Fruit fly (Drosophila melanogaster) whole organism, embryonic: Measurements from ENCODE around the gene CG43051.

Source experiments
- Abd-B ChIP-seq: fragments of 200-800 bp; sonication (Bioruptor generic); optimal IDR thresholded peaks from 2 replicates; lab custom pipeline; 2018; ENCODE audit warnings: missing biosample characterization, mild to moderate bottlenecking, missing genetic modification characterization, moderate library complexity
- Bteb2 ChIP-seq: fragments of 200-800 bp; sonication (Bioruptor generic); optimal IDR thresholded peaks from 2 replicates; lab custom pipeline; 2016; ENCODE audit warnings: missing biosample characterization, missing genetic modification characterization
- CG10959 ChIP-seq: fragments of 200-800 bp; sonication (Bioruptor generic); IDR thresholded peaks from 2 replicates; pipeline ENCODE4 v1.3.6; 2022; ENCODE audit warnings: missing biosample characterization, missing genetic modification characterization
- CG10979 ChIP-seq: fragments of 200-800 bp; sonication (Bioruptor generic); optimal IDR thresholded peaks from 2 replicates; lab custom pipeline; 2018; ENCODE audit warnings: missing biosample characterization, mild to moderate bottlenecking, missing genetic modification characterization, moderate library complexity
- CG11456 ChIP-seq: fragments of 200-800 bp; sonication (Bioruptor generic); IDR thresholded peaks from 3 replicates; pipeline ENCODE4 v1.3.6; 2022; ENCODE audit warnings: missing biosample characterization, missing genetic modification characterization
- CG12391 ChIP-seq: fragments of 200-800 bp; sonication (Bioruptor generic); optimal IDR thresholded peaks from 3 replicates; lab custom pipeline; 2018; ENCODE audit warnings: missing biosample characterization, mild to moderate bottlenecking, missing genetic modification characterization, moderate library complexity
- CG12744 ChIP-seq: fragments of 200-800 bp; sonication (Bioruptor generic); optimal IDR thresholded peaks from 2 replicates; lab custom pipeline; 2016; ENCODE audit warnings: missing biosample characterization, missing genetic modification characterization
- CG13287 ChIP-seq: fragments of 200-800 bp; sonication (Bioruptor generic); IDR thresholded peaks from 2 replicates; pipeline ENCODE4 v1.3.6; 2022; ENCODE audit warnings: missing biosample characterization, missing genetic modification characterization; ENCODE audit not compliant: partially characterized antibody
- CG15073 ChIP-seq: fragments of 200-800 bp; sonication (Bioruptor generic); optimal IDR thresholded peaks from 2 replicates; lab custom pipeline; 2016; ENCODE audit warnings: missing biosample characterization, missing genetic modification characterization
- CG16863 ChIP-seq: fragments of 200-800 bp; sonication (Bioruptor generic); optimal IDR thresholded peaks from 3 replicates; lab custom pipeline; 2016; ENCODE audit warnings: missing biosample characterization, missing genetic modification characterization
- CG18764 ChIP-seq: fragments of 200-800 bp; sonication (Bioruptor generic); optimal IDR thresholded peaks from 3 replicates; lab custom pipeline; 2016; ENCODE audit warnings: missing biosample characterization, missing genetic modification characterization
- CG2116 ChIP-seq: fragments of 200-800 bp; sonication (Bioruptor generic); optimal IDR thresholded peaks from 3 replicates; lab custom pipeline; 2018; ENCODE audit warnings: missing biosample characterization, mild to moderate bottlenecking, missing genetic modification characterization
- CG3163 ChIP-seq: fragments of 200-800 bp; sonication (Bioruptor generic); optimal IDR thresholded peaks from 3 replicates; lab custom pipeline; 2016; ENCODE audit warnings: missing biosample characterization, missing genetic modification characterization
- CG3407 ChIP-seq: fragments of 200-800 bp; sonication (Bioruptor generic); optimal IDR thresholded peaks from 2 replicates; lab custom pipeline; 2018; ENCODE audit warnings: missing biosample characterization, mild to moderate bottlenecking, missing genetic modification characterization
- CG34422 ChIP-seq: fragments of 200-800 bp; sonication (Bioruptor generic); IDR thresholded peaks from 3 replicates; pipeline ENCODE4 v1.3.6; 2022; ENCODE audit warnings: missing biosample characterization, missing genetic modification characterization
- CG4424 ChIP-seq: fragments of 200-800 bp; sonication (Bioruptor generic); optimal IDR thresholded peaks from 3 replicates; lab custom pipeline; 2016; ENCODE audit warnings: missing biosample characterization, missing genetic modification characterization
- CG6654 ChIP-seq: fragments of 200-800 bp; sonication (Bioruptor generic); optimal IDR thresholded peaks from 2 replicates; lab custom pipeline; 2017; ENCODE audit warnings: missing biosample characterization, mild to moderate bottlenecking, missing genetic modification characterization
- CG7963 ChIP-seq: fragments of 200-800 bp; sonication (Bioruptor generic); IDR thresholded peaks from 3 replicates; pipeline ENCODE4 v1.3.6; 2022; ENCODE audit warnings: missing biosample characterization, missing genetic modification characterization; ENCODE audit not compliant: partially characterized antibody
- CG9817 ChIP-seq: fragments of 200-800 bp; sonication (Bioruptor generic); optimal IDR thresholded peaks from 2 replicates; lab custom pipeline; 2018; ENCODE audit warnings: missing biosample characterization, mild to moderate bottlenecking, missing genetic modification characterization, moderate library complexity
- CkIIα-i1 ChIP-seq: fragments of 200-800 bp; sonication (Bioruptor generic); IDR thresholded peaks from 2 replicates; pipeline ENCODE4 v1.3.6; 2022; ENCODE audit warnings: missing biosample characterization, missing genetic modification characterization
- CoRest ChIP-seq: fragments of 200-800 bp; sonication (Bioruptor generic); optimal IDR thresholded peaks from 3 replicates; lab custom pipeline; 2018; ENCODE audit warnings: missing biosample characterization, mild to moderate bottlenecking, missing genetic modification characterization, moderate library complexity
- Dip3 ChIP-seq: fragments of 200-800 bp; sonication (Bioruptor generic); optimal IDR thresholded peaks from 3 replicates; lab custom pipeline; 2016; ENCODE audit warnings: missing biosample characterization, missing genetic modification characterization
- Doc2 ChIP-seq: fragments of 200-800 bp; sonication (Bioruptor generic); IDR thresholded peaks from 2 replicates; pipeline ENCODE4 v1.3.6; 2022; ENCODE audit warnings: missing biosample characterization, missing genetic modification characterization
- Drgx ChIP-seq: fragments of 200-800 bp; sonication (Bioruptor generic); IDR thresholded peaks from 2 replicates; pipeline ENCODE4 v1.3.6; 2022; ENCODE audit warnings: missing biosample characterization, missing genetic modification characterization
- E2f2 ChIP-seq: fragments of 200-800 bp; sonication (Bioruptor generic); IDR thresholded peaks from 2 replicates; pipeline ENCODE4 v1.3.6; 2022; ENCODE audit warnings: missing biosample characterization, missing genetic modification characterization
- Eip74EF ChIP-seq, 2 experiments: fragments of 200-800 bp in 1 of 2; fragments of >200 bp in 1 of 2; sonication (Bioruptor generic) in 1 of 2; optimal IDR thresholded peaks; 2 replicates each; lab custom pipeline; 2017 to 2019; ENCODE audit warnings: missing biosample characterization in 2 of 2, missing genetic modification characterization in 2 of 2, mild to moderate bottlenecking in 1 of 2, moderate library complexity in 1 of 2
- Ets97D ChIP-seq: fragments of 200-800 bp; sonication (Bioruptor generic); optimal IDR thresholded peaks from 3 replicates; lab custom pipeline; 2016; ENCODE audit warnings: missing biosample characterization, missing genetic modification characterization
- Meics ChIP-seq: fragments of 200-800 bp; sonication (Bioruptor generic); optimal IDR thresholded peaks from 2 replicates; lab custom pipeline; 2017; ENCODE audit warnings: missing biosample characterization, mild to moderate bottlenecking, missing genetic modification characterization
- Myb ChIP-seq: fragments of 200-800 bp; sonication (Bioruptor generic); optimal IDR thresholded peaks from 2 replicates; lab custom pipeline; 2016; ENCODE audit warnings: missing biosample characterization, missing genetic modification characterization
- Ssrp ChIP-seq: fragments of 200-800 bp; sonication (Bioruptor generic); optimal IDR thresholded peaks from 2 replicates; lab custom pipeline; 2018; ENCODE audit warnings: missing biosample characterization, mild to moderate bottlenecking, missing genetic modification characterization, moderate library complexity
- Xbp1 ChIP-seq: fragments of 200-800 bp; sonication (Bioruptor generic); optimal IDR thresholded peaks from 3 replicates; lab custom pipeline; 2016; ENCODE audit warnings: missing biosample characterization, mild to moderate bottlenecking, missing genetic modification characterization
- amos ChIP-seq: fragments of 200-800 bp; sonication (Bioruptor generic); IDR thresholded peaks from 2 replicates; pipeline ENCODE4 v1.3.6; 2022; ENCODE audit warnings: missing biosample characterization, missing genetic modification characterization; ENCODE audit not compliant: partially characterized antibody
- ash1 ChIP-seq: fragments of 200-800 bp; sonication (Bioruptor generic); optimal IDR thresholded peaks from 2 replicates; lab custom pipeline; 2018; ENCODE audit warnings: missing biosample characterization, mild to moderate bottlenecking, missing genetic modification characterization
- bigmax ChIP-seq: fragments of 200-800 bp; sonication (Bioruptor generic); optimal IDR thresholded peaks from 2 replicates; lab custom pipeline; 2018; ENCODE audit warnings: missing biosample characterization, mild to moderate bottlenecking, missing genetic modification characterization
- bowl ChIP-seq: fragments of 200-800 bp; sonication (Bioruptor generic); IDR thresholded peaks from 2 replicates; pipeline ENCODE4 v1.3.6; 2022; ENCODE audit warnings: missing biosample characterization, missing genetic modification characterization
- btn ChIP-seq: fragments of 200-800 bp; sonication (Bioruptor generic); optimal IDR thresholded peaks from 2 replicates; lab custom pipeline; 2016; ENCODE audit warnings: missing biosample characterization, missing genetic modification characterization
- cato ChIP-seq: fragments of 200-800 bp; sonication (Bioruptor generic); optimal IDR thresholded peaks from 2 replicates; lab custom pipeline; 2016; ENCODE audit warnings: missing biosample characterization, missing genetic modification characterization, borderline replicate concordance
- ci ChIP-seq: fragments of 200-800 bp; sonication (Bioruptor generic); IDR thresholded peaks from 3 replicates; pipeline ENCODE4 v1.3.6; 2022; ENCODE audit warnings: missing biosample characterization, missing genetic modification characterization
- da ChIP-seq: fragments of 200-800 bp; sonication (Bioruptor generic); optimal IDR thresholded peaks from 2 replicates; lab custom pipeline; 2016; ENCODE audit warnings: missing biosample characterization, missing genetic modification characterization
- eve ChIP-seq, 2 experiments: fragments of >200 bp; optimal IDR thresholded peaks; 2 replicates each; lab custom pipeline; 2017; ENCODE audit warnings: missing biosample characterization in 2 of 2, missing genetic modification characterization in 2 of 2
- fu2 ChIP-seq: fragments of 200-800 bp; sonication (Bioruptor generic); optimal IDR thresholded peaks from 2 replicates; lab custom pipeline; 2016; ENCODE audit warnings: missing biosample characterization, missing genetic modification characterization
- grn ChIP-seq: fragments of 200-800 bp; sonication (Bioruptor generic); optimal IDR thresholded peaks from 3 replicates; lab custom pipeline; 2017; ENCODE audit warnings: missing biosample characterization, missing genetic modification characterization
- gro ChIP-seq: fragments of 200-800 bp; sonication (Bioruptor generic); optimal IDR thresholded peaks from 2 replicates; lab custom pipeline; 2016; ENCODE audit warnings: missing biosample characterization, missing genetic modification characterization
- gsb-n ChIP-seq: fragments of 200-800 bp; sonication (Bioruptor generic); optimal IDR thresholded peaks from 3 replicates; lab custom pipeline; 2018; ENCODE audit warnings: missing biosample characterization, mild to moderate bottlenecking, missing genetic modification characterization
- gt ChIP-seq: fragments of 200-800 bp; sonication (Bioruptor generic); IDR thresholded peaks from 2 replicates; pipeline ENCODE4 v1.3.6; 2022; ENCODE audit warnings: missing biosample characterization, missing genetic modification characterization
- onecut ChIP-seq: fragments of 200-800 bp; sonication (Bioruptor generic); IDR thresholded peaks from 2 replicates; pipeline ENCODE4 v1.3.6; 2022; ENCODE audit warnings: missing biosample characterization, missing genetic modification characterization
- pho ChIP-seq: fragments of 200-800 bp; sonication (Bioruptor generic); optimal IDR thresholded peaks from 2 replicates; lab custom pipeline; 2016; ENCODE audit warnings: missing biosample characterization, missing genetic modification characterization
- slbo ChIP-seq: fragments of 200-800 bp; sonication (Bioruptor generic); IDR thresholded peaks from 2 replicates; pipeline ENCODE4 v1.3.6; 2022; ENCODE audit warnings: missing biosample characterization, missing genetic modification characterization
- slp2 ChIP-seq: fragments of 200-800 bp; sonication (Bioruptor generic); optimal IDR thresholded peaks from 2 replicates; lab custom pipeline; 2016; ENCODE audit warnings: missing biosample characterization, missing genetic modification characterization
- sna ChIP-seq: fragments of 200-800 bp; sonication (Bioruptor generic); IDR thresholded peaks from 2 replicates; pipeline ENCODE4 v1.3.6; 2022; ENCODE audit warnings: missing biosample characterization, missing genetic modification characterization; ENCODE audit not compliant: partially characterized antibody
- vfl ChIP-seq: fragments of 200-800 bp; sonication (Bioruptor generic); optimal IDR thresholded peaks from 2 replicates; lab custom pipeline; 2016; ENCODE audit warnings: missing biosample characterization, missing genetic modification characterization
- wor ChIP-seq: fragments of 200-800 bp; sonication (Bioruptor generic); IDR thresholded peaks from 2 replicates; pipeline ENCODE4 v1.3.6; 2022; ENCODE audit warnings: missing biosample characterization, missing genetic modification characterization

The CG43051 gene

DNA sequence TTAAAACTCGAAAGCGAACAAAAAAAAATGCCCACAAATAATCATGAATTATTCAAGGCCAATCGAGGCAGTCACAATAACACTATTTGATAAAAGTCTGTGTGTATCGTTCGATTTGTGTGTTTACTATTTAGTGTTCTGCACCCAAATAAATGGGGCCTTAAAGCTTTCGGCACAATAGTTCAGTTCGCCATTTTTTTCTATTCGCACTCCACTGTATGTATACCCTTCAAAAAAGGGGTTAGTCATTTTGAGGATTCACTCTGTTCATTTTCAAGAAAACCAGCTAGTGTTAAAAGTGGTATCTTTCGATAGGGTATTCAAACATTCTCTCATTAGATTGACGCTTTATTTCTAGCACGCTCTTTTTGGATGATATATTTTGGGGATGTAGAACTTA is 40.1 kb upstream of the CG43051 start (continued):
- TF ChIP-seq wor (GFP tag; lab: Robert Waterston, UW) (no peak), CG18764 (GFP tag; lab: Kevin White, UChicago) (no peak), CG13287 (GFP tag; lab: Robert Waterston, UW) (no peak), Meics (GFP tag; lab: Kevin White, UChicago) (peak; percentile 77), gt (GFP tag; lab: Robert Waterston, UW) (no peak), gsb-n (tag; lab: Kevin White, UChicago) (no peak), CG16863 (GFP tag; lab: Kevin White, UChicago) (peak; percentile 13), CkIIα-i1 (GFP tag; lab: Robert Waterston, UW) (no peak), grn (GFP tag; lab: Kevin White, UChicago) (no peak), ci (GFP tag; lab: Robert Waterston, UW) (no peak), CG2116 (no peak), Ssrp (tag; lab: Kevin White, UChicago) (no peak), slp2 (GFP tag; lab: Kevin White, UChicago) (no peak), pho (peak; percentile 67), btn (GFP tag; lab: Kevin White, UChicago) (no peak), amos (GFP tag; lab: Robert Waterston, UW) (no peak), CG9817 (tag; lab: Kevin White, UChicago) (peak; percentile 66), ash1 (no peak), gro (peak; percentile 92), Myb (GFP tag; lab: Kevin White, UChicago) (peak; percentile 42), CG12391 (tag; lab: Kevin White, UChicago) (peak; percentile 20), vfl (GFP tag; lab: Kevin White, UChicago) (peak; percentile 33), Xbp1 (GFP tag; lab: Kevin White, UChicago) (peak; percentile 31), bigmax (GFP tag; lab: Kevin White, UChicago) (no peak), fu2 (peak; percentile 56), CG6654 (no peak), Eip74EF (GFP tag; optimal IDR thresholded peaks at IDR 0.05; lab: Kevin White, UChicago) (no peak), CG3407 (GFP tag; lab: Kevin White, UChicago) (no peak), CG7963 (GFP tag; lab: Robert Waterston, UW) (no peak), sna (GFP tag; lab: Robert Waterston, UW) (no peak), Drgx (GFP tag; lab: Robert Waterston, UW) (no peak), Bteb2 (peak; percentile 13), cato (GFP tag; lab: Kevin White, UChicago) (no peak), CG10959 (GFP tag; lab: Robert Waterston, UW) (no peak), CG15073 (GFP tag; lab: Kevin White, UChicago) (no peak), Abd-B (GFP tag; lab: Kevin White, UChicago) (no peak), CG4424 (GFP tag; lab: Kevin White, UChicago) (no peak), CG11456 (GFP tag; lab: Robert Waterston, UW) (peak; percentile 82), CG3163 (no peak), onecut (GFP tag; lab: Robert Waterston, UW) (no peak), Dip3 (GFP tag; lab: Kevin White, UChicago) (peak; percentile 43), Doc2 (GFP tag; lab: Robert Waterston, UW) (no peak), CG34422 (GFP tag; lab: Robert Waterston, UW) (no peak), CG10979 (tag; lab: Kevin White, UChicago) (no peak), Ets97D (GFP tag; lab: Kevin White, UChicago) (no peak), CG12744 (GFP tag; lab: Kevin White, UChicago) (peak; percentile 20), E2f2 (GFP tag; lab: Robert Waterston, UW) (no peak), bowl (GFP tag; lab: Robert Waterston, UW) (peak; percentile 21; the same call in 1 of the 2 replicates), slbo (GFP tag; lab: Robert Waterston, UW) (peak; percentile 88), da (GFP tag; lab: Kevin White, UChicago) (no peak), CoRest (tag; lab: Kevin White, UChicago) (peak; percentile 50), eve (GFP tag; optimal IDR thresholded peaks at IDR 0.05; lab: Kevin White, UChicago) (peak in 1 of 2 experiments; percentile 9)
